Worm (Caenorhabditis elegans) whole organism, midembryonic: ENCODE measurements around the gene R10E11.9.

Experiments used
- T22C8.4 ChIP-seq: fragments of 200-800 bp; sonication (Bioruptor generic); IDR thresholded peaks from 2 replicates; pipeline ENCODE4 v1.3.6; 2022; ENCODE audit warnings: missing genetic modification characterization, missing compliant biosample characterization
- tab-1 ChIP-seq: fragments of 200-800 bp; sonication (Bioruptor generic); IDR thresholded peaks from 2 replicates; pipeline ENCODE4 v1.3.6; 2022; ENCODE audit warnings: missing genetic modification characterization, missing compliant biosample characterization

ce11 chrIII:9817894-9818293 lies 24.5 kb upstream of the R10E11.9 start:
- TF ChIP-seq T22C8.4 (GFP tag; lab: Robert Waterston, UW) (no peak), tab-1 (no peak)
